Worm (Caenorhabditis elegans) whole organism, late embryonic: ENCODE measurements around the gene pitp-1.
A peak's percentile ranks its signal among the peaks of the same experiment; 100 is the strongest.

Experiments
- C08G9.2 ChIP-seq: sonication (generic microtip); optimal IDR thresholded peaks from 2 replicates; lab custom pipeline; 2016; ENCODE audit warnings: mild to moderate bottlenecking, missing genetic modification characterization, moderate library complexity, missing compliant biosample characterization
- F13H6.1 ChIP-seq: sonication (generic microtip); optimal IDR thresholded peaks from 2 replicates; lab custom pipeline; 2016; ENCODE audit warnings: missing genetic modification characterization, missing compliant biosample characterization
- K02D7.2 ChIP-seq: sonication (generic microtip); optimal IDR thresholded peaks from 2 replicates; lab custom pipeline; 2017; ENCODE audit warnings: mild to moderate bottlenecking, missing genetic modification characterization, missing compliant biosample characterization
- K09A11.1 ChIP-seq: sonication (generic microtip); optimal IDR thresholded peaks from 2 replicates; lab custom pipeline; 2017; ENCODE audit warnings: antibody characterized with exemption, mild to moderate bottlenecking, missing genetic modification characterization, missing compliant biosample characterization; ENCODE audit not compliant: insufficient read depth
- Y22D7AL.16 ChIP-seq: sonication (generic microtip); optimal IDR thresholded peaks from 2 replicates; lab custom pipeline; 2016; ENCODE audit warnings: missing genetic modification characterization, missing compliant biosample characterization
- ahr-1 ChIP-seq: sonication (generic microtip); optimal IDR thresholded peaks from 2 replicates; lab custom pipeline; 2016; ENCODE audit warnings: missing genetic modification characterization, missing compliant biosample characterization
- ama-1 ChIP-seq: fragments of 150-350 bp; optimal IDR thresholded peaks from 2 replicates; lab custom pipeline; 2014
- ceh-19 ChIP-seq: fragments of 200-800 bp; sonication (Bioruptor generic); optimal IDR thresholded peaks from 2 replicates; lab custom pipeline; 2018; ENCODE audit warnings: mild to moderate bottlenecking, missing genetic modification characterization, missing compliant biosample characterization
- ceh-2 ChIP-seq: sonication (generic microtip); optimal IDR thresholded peaks from 2 replicates; lab custom pipeline; 2016; ENCODE audit warnings: missing genotype, missing genetic modification characterization, missing compliant biosample characterization
- ceh-22 ChIP-seq: sonication (generic microtip); optimal IDR thresholded peaks from 2 replicates; lab custom pipeline; 2017; ENCODE audit warnings: missing biosample characterization, missing genetic modification characterization
- ceh-24 ChIP-seq: sonication (generic microtip); optimal IDR thresholded peaks from 2 replicates; lab custom pipeline; 2016; ENCODE audit warnings: mild to moderate bottlenecking, missing genetic modification characterization, missing compliant biosample characterization
- ceh-30 ChIP-seq: fragments of 150-350 bp; optimal IDR thresholded peaks from 2 replicates; lab custom pipeline; 2014; ENCODE audit warnings: missing biosample characterization, missing genetic modification characterization
- ceh-31 ChIP-seq: sonication (generic microtip); optimal IDR thresholded peaks from 2 replicates; lab custom pipeline; 2016; ENCODE audit warnings: missing genetic modification characterization, missing compliant biosample characterization
- ceh-45 ChIP-seq: fragments of 200-800 bp; sonication (Bioruptor generic); IDR thresholded peaks from 2 replicates; pipeline ENCODE4 v1.3.6; 2022; ENCODE audit warnings: missing genetic modification reagents, missing genetic modification characterization, missing compliant biosample characterization
- ceh-48 ChIP-seq: sonication (generic microtip); optimal IDR thresholded peaks from 2 replicates; lab custom pipeline; 2016; ENCODE audit warnings: missing genetic modification characterization, inconsistent platforms, missing compliant biosample characterization
- ceh-9 ChIP-seq: sonication (generic microtip); optimal IDR thresholded peaks from 2 replicates; lab custom pipeline; 2016; ENCODE audit warnings: mild to moderate bottlenecking, missing genetic modification characterization, inconsistent platforms, missing compliant biosample characterization
- che-1 ChIP-seq: sonication (generic microtip); optimal IDR thresholded peaks from 2 replicates; lab custom pipeline; 2016; ENCODE audit warnings: mild to moderate bottlenecking, missing genetic modification characterization, missing compliant biosample characterization
- dmd-4 ChIP-seq: sonication (generic microtip); optimal IDR thresholded peaks from 2 replicates; lab custom pipeline; 2016; ENCODE audit warnings: borderline replicate concordance, missing genetic modification characterization, missing compliant biosample characterization
- elt-2 ChIP-seq: sonication (generic microtip); optimal IDR thresholded peaks from 2 replicates; lab custom pipeline; 2016; ENCODE audit warnings: missing genetic modification reagents, missing genetic modification characterization, missing compliant biosample characterization
- elt-4 ChIP-seq: sonication (generic microtip); optimal IDR thresholded peaks from 2 replicates; lab custom pipeline; 2016; ENCODE audit warnings: missing genetic modification characterization, missing compliant biosample characterization
- ets-4 ChIP-seq: sonication (generic microtip); optimal IDR thresholded peaks from 2 replicates; lab custom pipeline; 2016; ENCODE audit warnings: missing genetic modification characterization, missing compliant biosample characterization
- fkh-10 ChIP-seq: fragments of 150-350 bp; optimal IDR thresholded peaks from 2 replicates; lab custom pipeline; 2014; ENCODE audit warnings: missing biosample characterization, missing genetic modification reagents, missing genetic modification characterization
- fkh-6 ChIP-seq: sonication (generic microtip); optimal IDR thresholded peaks from 2 replicates; lab custom pipeline; 2016; ENCODE audit warnings: missing genetic modification characterization, missing compliant biosample characterization
- hlh-13 ChIP-seq: fragments of 200-800 bp; sonication (Bioruptor generic); optimal IDR thresholded peaks from 2 replicates; lab custom pipeline; 2018; ENCODE audit warnings: mild to moderate bottlenecking, missing genetic modification characterization, missing compliant biosample characterization
- hlh-15 ChIP-seq: sonication (generic microtip); optimal IDR thresholded peaks from 2 replicates; lab custom pipeline; 2016; ENCODE audit warnings: missing genetic modification characterization, missing compliant biosample characterization
- hlh-8 ChIP-seq: sonication (generic microtip); optimal IDR thresholded peaks from 2 replicates; lab custom pipeline; 2016; ENCODE audit warnings: missing genotype, missing genetic modification characterization, missing compliant biosample characterization
- lim-6 ChIP-seq: sonication (generic microtip); optimal IDR thresholded peaks from 2 replicates; lab custom pipeline; 2016; ENCODE audit warnings: missing genetic modification characterization, missing compliant biosample characterization
- lin-11 ChIP-seq: fragments of 200-800 bp; sonication (Bioruptor generic); optimal IDR thresholded peaks from 2 replicates; lab custom pipeline; 2018; ENCODE audit warnings: mild to moderate bottlenecking, missing genetic modification characterization, missing compliant biosample characterization
- madf-2 ChIP-seq: sonication (generic microtip); optimal IDR thresholded peaks from 2 replicates; lab custom pipeline; 2017; ENCODE audit warnings: missing genetic modification characterization, missing compliant biosample characterization
- mec-3 ChIP-seq: sonication (generic microtip); optimal IDR thresholded peaks from 2 replicates; lab custom pipeline; 2016; ENCODE audit warnings: borderline replicate concordance, missing genetic modification characterization, missing compliant biosample characterization
- nfya-1 ChIP-seq: sonication (generic microtip); optimal IDR thresholded peaks from 2 replicates; lab custom pipeline; 2017; ENCODE audit warnings: missing genetic modification characterization, mild to moderate bottlenecking, missing compliant biosample characterization, antibody characterized with exemption, moderate library complexity
- nhr-11 ChIP-seq: fragments of 150-350 bp; optimal IDR thresholded peaks from 2 replicates; lab custom pipeline; 2014; ENCODE audit warnings: missing biosample characterization, missing genetic modification characterization
- nhr-232 ChIP-seq: sonication (generic microtip); optimal IDR thresholded peaks from 2 replicates; lab custom pipeline; 2016; ENCODE audit warnings: missing genetic modification characterization, missing compliant biosample characterization
- npax-4 ChIP-seq: sonication (generic microtip); optimal IDR thresholded peaks from 2 replicates; lab custom pipeline; 2016; ENCODE audit warnings: missing genetic modification characterization, missing compliant biosample characterization
- odd-2 ChIP-seq: sonication (generic microtip); optimal IDR thresholded peaks from 2 replicates; lab custom pipeline; 2017; ENCODE audit warnings: antibody characterized with exemption, mild to moderate bottlenecking, missing genetic modification characterization, missing compliant biosample characterization
- pax-1 ChIP-seq: fragments of 150-350 bp; optimal IDR thresholded peaks from 2 replicates; lab custom pipeline; 2014; ENCODE audit warnings: missing biosample characterization, missing genetic modification characterization
- pha-2 ChIP-seq: sonication (generic microtip); optimal IDR thresholded peaks from 2 replicates; lab custom pipeline; 2017; ENCODE audit warnings: mild to moderate bottlenecking, missing genetic modification characterization, missing compliant biosample characterization
- pha-4 ChIP-seq: fragments of 150-350 bp; optimal IDR thresholded peaks from 2 replicates; lab custom pipeline; 2018; ENCODE audit warnings: missing biosample characterization, missing genetic modification reagents, missing genetic modification characterization
- pqm-1 ChIP-seq: sonication (generic microtip); optimal IDR thresholded peaks from 2 replicates; lab custom pipeline; 2016; ENCODE audit warnings: missing genetic modification characterization, missing compliant biosample characterization
- pros-1 ChIP-seq: fragments of 150-350 bp; optimal IDR thresholded peaks from 2 replicates; lab custom pipeline; 2014; ENCODE audit warnings: missing biosample characterization, missing genetic modification reagents, missing genetic modification characterization
- ref-2 ChIP-seq: sonication (generic microtip); optimal IDR thresholded peaks from 2 replicates; lab custom pipeline; 2016; ENCODE audit warnings: missing genetic modification characterization, missing compliant biosample characterization
- rnt-1 ChIP-seq: sonication (generic microtip); optimal IDR thresholded peaks from 2 replicates; lab custom pipeline; 2016; ENCODE audit warnings: missing genetic modification characterization, missing compliant biosample characterization
- sox-2 ChIP-seq: fragments of 200-800 bp; sonication (Bioruptor generic); IDR thresholded peaks from 2 replicates; pipeline ENCODE4 v1.3.6; 2022; ENCODE audit warnings: missing genetic modification reagents, missing genetic modification characterization, missing compliant biosample characterization
- syd-9 ChIP-seq: sonication (generic microtip); optimal IDR thresholded peaks from 2 replicates; lab custom pipeline; 2016; ENCODE audit warnings: mild to moderate bottlenecking, missing genetic modification characterization, moderate library complexity, missing compliant biosample characterization
- tbx-2 ChIP-seq: sonication (generic microtip); optimal IDR thresholded peaks from 2 replicates; lab custom pipeline; 2016; ENCODE audit warnings: missing genetic modification characterization, missing compliant biosample characterization
- tbx-7 ChIP-seq: sonication (generic microtip); optimal IDR thresholded peaks from 2 replicates; lab custom pipeline; 2016; ENCODE audit warnings: missing genotype, missing genetic modification characterization, missing compliant biosample characterization
- ttx-3 ChIP-seq: sonication (generic microtip); optimal IDR thresholded peaks from 2 replicates; lab custom pipeline; 2016; ENCODE audit warnings: missing genetic modification reagents, missing genetic modification characterization, missing compliant biosample characterization
- unc-3 ChIP-seq, 2 experiments: fragments of 200-800 bp in 1 of 2; sonication (Bioruptor generic) in 1 of 2; sonication (generic microtip) in 1 of 2; conservative IDR thresholded peaks in 1 of 2; optimal IDR thresholded peaks in 1 of 2; 2 replicates each; pipeline versions ENCODE4 v1.3.6 to Lab custom; 2016 to 2022; ENCODE audit warnings: missing compliant biosample characterization in 2 of 2, missing genetic modification characterization in 2 of 2, missing genetic modification reagents in 1 of 2
- unc-42 ChIP-seq: sonication (generic microtip); optimal IDR thresholded peaks from 2 replicates; lab custom pipeline; 2016; ENCODE audit warnings: missing genotype, missing genetic modification characterization, missing compliant biosample characterization
- unc-55 ChIP-seq: sonication (generic microtip); optimal IDR thresholded peaks from 2 replicates; lab custom pipeline; 2017; ENCODE audit warnings: missing biosample characterization, missing genetic modification reagents, missing genetic modification characterization
- unc-86 ChIP-seq: sonication (generic microtip); optimal IDR thresholded peaks from 2 replicates; lab custom pipeline; 2016; ENCODE audit warnings: missing genetic modification characterization, missing compliant biosample characterization
- zip-5 ChIP-seq: sonication (generic microtip); optimal IDR thresholded peaks from 2 replicates; lab custom pipeline; 2016; ENCODE audit warnings: missing genetic modification characterization, missing compliant biosample characterization
- ztf-16 ChIP-seq: sonication (generic microtip); optimal IDR thresholded peaks from 2 replicates; lab custom pipeline; 2017; ENCODE audit warnings: missing genetic modification characterization, missing compliant biosample characterization

Gene pitp-1

DNA sequence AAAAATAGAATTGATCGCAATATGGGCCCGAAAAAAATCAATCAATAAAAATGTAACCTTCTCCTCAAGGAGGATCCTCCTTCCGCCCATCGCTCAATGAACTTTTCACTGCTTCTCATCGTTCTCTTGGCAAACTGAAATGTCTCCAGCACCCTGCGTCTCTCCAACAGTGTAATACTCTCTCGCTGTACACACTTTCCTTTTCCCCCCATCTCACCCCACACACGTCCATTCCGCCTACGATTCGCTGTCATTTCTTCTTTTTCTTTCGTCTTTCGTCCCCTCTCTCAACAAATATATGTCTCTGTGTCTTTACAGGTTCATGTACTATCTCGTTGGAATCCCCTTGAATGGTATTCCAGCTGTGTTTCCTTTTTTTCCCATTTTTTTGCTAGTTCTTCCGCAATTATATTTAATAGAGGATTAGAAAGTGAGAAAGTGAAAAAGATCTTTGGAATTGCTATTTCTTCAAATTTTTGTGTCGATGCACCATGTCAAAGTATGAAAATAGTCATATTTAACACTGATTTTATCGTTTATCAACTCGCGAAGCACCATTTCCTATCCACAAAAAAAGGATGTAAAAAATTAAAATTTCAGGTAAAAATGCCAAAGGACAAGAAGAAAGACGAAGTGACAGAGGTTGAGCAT is 58.1 kb downstream of the pitp-1 start, which contains the start of gene rsu-1:
Gene rsu-1, plus strand, starts transcription at position 601 of the 651 bp plus-strand sequence.
- TF ChIP-seq hlh-13 (GFP tag; lab: Kevin White, UChicago) = no peak
- TF ChIP-seq che-1 = no peak
- TF ChIP-seq ceh-19 (GFP tag; lab: Kevin White, UChicago) = no peak
- peak; percentile 82 for TF ChIP-seq nfya-1 (tag; lab: Kevin White, UChicago)
- no peak for TF ChIP-seq ceh-24 (tag; lab: Kevin White, UChicago)
- no peak for TF ChIP-seq mec-3 (tag; lab: Kevin White, UChicago)
- no peak for TF ChIP-seq unc-3 (GFP tag; conservative IDR thresholded peaks at IDR 0.05; lab: Robert Waterston, UW)
- no peak for TF ChIP-seq unc-3 (tag; optimal IDR thresholded peaks at IDR 0.05; lab: Kevin White, UChicago)
- no peak for TF ChIP-seq pha-2 (tag; lab: Kevin White, UChicago)
- no peak for TF ChIP-seq ceh-30 (tag; lab: Kevin White, UChicago)
- TF ChIP-seq ceh-22 (tag; lab: Kevin White, UChicago) = no peak
- no peak for TF ChIP-seq ceh-48 (tag; lab: Kevin White, UChicago)
- TF ChIP-seq K09A11.1 (tag; lab: Kevin White, UChicago) = no peak
- no peak for TF ChIP-seq zip-5 (tag; lab: Kevin White, UChicago)
- TF ChIP-seq Y22D7AL.16 = no peak
- TF ChIP-seq F13H6.1 (tag; lab: Kevin White, UChicago) = peak; percentile 41
- TF ChIP-seq lim-6 (tag; lab: Kevin White, UChicago) = no peak
- TF ChIP-seq nhr-232 (tag; lab: Kevin White, UChicago) = no peak
- no peak for TF ChIP-seq lin-11 (tag; lab: Kevin White, UChicago)
- peak; percentile 78 for TF ChIP-seq unc-55
- no peak for TF ChIP-seq elt-4 (tag; lab: Kevin White, UChicago)
- TF ChIP-seq nhr-11 (tag; lab: Kevin White, UChicago) = no peak
- TF ChIP-seq npax-4 (tag; lab: Kevin White, UChicago) = no peak
- TF ChIP-seq pros-1 (tag; lab: Kevin White, UChicago) = no peak
- no peak for TF ChIP-seq syd-9 (tag; lab: Kevin White, UChicago)
- no peak for TF ChIP-seq pha-4 (tag; lab: Kevin White, UChicago)
- no peak for TF ChIP-seq hlh-8 (tag; lab: Kevin White, UChicago)
- no peak for TF ChIP-seq madf-2 (tag; lab: Kevin White, UChicago)
- no peak for TF ChIP-seq ama-1
- TF ChIP-seq tbx-7 (tag; lab: Kevin White, UChicago) = no peak
- TF ChIP-seq sox-2 (GFP tag; lab: Robert Waterston, UW) = no peak
- no peak for TF ChIP-seq dmd-4 (tag; lab: Kevin White, UChicago)
- no peak for TF ChIP-seq ceh-45 (GFP tag; lab: Robert Waterston, UW)
- TF ChIP-seq unc-86 (tag; lab: Kevin White, UChicago) = no peak
- no peak for TF ChIP-seq fkh-10 (GFP tag; lab: Kevin White, UChicago)
- TF ChIP-seq ttx-3 (tag; lab: Kevin White, UChicago) = no peak
- TF ChIP-seq ceh-9 (tag; lab: Kevin White, UChicago) = no peak
- TF ChIP-seq elt-2 (tag; lab: Kevin White, UChicago) = peak; percentile 7
- TF ChIP-seq pax-1 (tag; lab: Kevin White, UChicago) = no peak
- TF ChIP-seq pqm-1 = no peak
- no peak for TF ChIP-seq fkh-6 (tag; lab: Kevin White, UChicago)
- no peak for TF ChIP-seq ahr-1
- no peak for TF ChIP-seq hlh-15
- TF ChIP-seq rnt-1 = peak; percentile 43
- TF ChIP-seq ref-2 (tag; lab: Kevin White, UChicago) = peak; percentile 71
- no peak for TF ChIP-seq odd-2 (tag; lab: Kevin White, UChicago)
- TF ChIP-seq ceh-2 (tag; lab: Kevin White, UChicago) = peak; percentile 47
- TF ChIP-seq ztf-16 (tag; lab: Kevin White, UChicago) = no peak
- TF ChIP-seq tbx-2 (tag; lab: Kevin White, UChicago) = peak; percentile 74
- no peak for TF ChIP-seq ets-4 (tag; lab: Kevin White, UChicago)
- no peak for TF ChIP-seq K02D7.2
- TF ChIP-seq unc-42 (tag; lab: Kevin White, UChicago) = peak; percentile 16
- peak; percentile 25 for TF ChIP-seq C08G9.2 (tag; lab: Kevin White, UChicago)
- peak; percentile 64 for TF ChIP-seq ceh-31 (tag; lab: Kevin White, UChicago)
